Fruit fly (Drosophila melanogaster): ENCODE measurements around the gene ND-B14.5B.
A peak's percentile ranks its signal among the peaks of the same experiment; 100 is the strongest.

Gene ND-B14.5B

DNA sequence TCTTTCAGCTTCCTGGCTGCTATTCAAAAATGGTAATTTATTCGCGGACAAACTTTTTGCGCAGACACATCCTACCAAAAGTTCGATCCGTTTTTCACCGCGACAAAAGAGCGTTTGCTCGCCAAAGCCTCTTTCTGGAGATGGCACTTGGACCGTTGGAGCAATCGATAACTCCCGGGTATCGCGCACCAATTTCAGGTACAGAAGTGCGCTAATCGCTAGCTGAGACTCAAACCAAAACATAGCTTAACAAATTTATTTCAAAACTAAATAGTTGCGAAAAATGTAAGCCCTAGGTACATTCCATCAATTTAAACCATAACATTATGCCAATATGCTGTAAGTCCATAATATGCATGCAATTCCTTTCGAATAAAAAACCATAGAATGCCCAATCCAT lies 939 bp downstream of the ND-B14.5B start, which contains the start of gene toc (continued):
- TF ChIP-seq wek (GFP tag; optimal IDR thresholded peaks at IDR 0.05) (no peak), ranshi (GFP tag; IDR thresholded peaks at IDR 0.05) (no peak), CG30403 (GFP tag; optimal IDR thresholded peaks at IDR 0.05) (no peak), Ada2b (GFP tag; IDR thresholded peaks at IDR 0.05) (no peak), MESR4 (GFP tag; optimal IDR thresholded peaks at IDR 0.05) (peak; percentile 29), luna (GFP tag; optimal IDR thresholded peaks at IDR 0.05) (no peak), exex (tag; optimal IDR thresholded peaks at IDR 0.05) (peak; percentile 20), CG17186 (GFP tag; optimal IDR thresholded peaks at IDR 0.05) (peak; percentile 97), kay (GFP tag; optimal IDR thresholded peaks at IDR 0.05) (no peak), ssp (GFP tag; IDR thresholded peaks at IDR 0.05) (no peak), ham (GFP tag; IDR thresholded peaks at IDR 0.05) (no peak), NFAT (GFP tag; IDR thresholded peaks at IDR 0.05) (no peak; the same call in 1 of the 2 replicates), ac (GFP tag; optimal IDR thresholded peaks at IDR 0.05) (no peak), CG17802 (tag; optimal IDR thresholded peaks at IDR 0.05) (no peak), CG13894 (tag; optimal IDR thresholded peaks at IDR 0.05) (peak; percentile 5), CG7928 (GFP tag; optimal IDR thresholded peaks at IDR 0.05) (no peak), eyg (GFP tag; optimal IDR thresholded peaks at IDR 0.05) (no peak), CG3065 (GFP tag; optimal IDR thresholded peaks at IDR 0.05) (no peak), Hmr (GFP tag; optimal IDR thresholded peaks at IDR 0.05) (peak; percentile 47), Lpt (GFP tag; optimal IDR thresholded peaks at IDR 0.05) (no peak), sr (GFP tag; IDR thresholded peaks at IDR 0.05) (no peak), maf-S (GFP tag; optimal IDR thresholded peaks at IDR 0.05) (no peak), Deaf1 (tag; optimal IDR thresholded peaks at IDR 0.05) (no peak), CG10267 (tag; optimal IDR thresholded peaks at IDR 0.05) (peak; percentile 12), tna (GFP tag; IDR thresholded peaks at IDR 0.05; ENCODE audit: partially characterized antibody) (peak; percentile 86), CG10462 (GFP tag; optimal IDR thresholded peaks at IDR 0.05) (no peak), psq (GFP tag; optimal IDR thresholded peaks at IDR 0.05) (no peak), twi (tag; optimal IDR thresholded peaks at IDR 0.05) (no peak), Elba2 (GFP tag; optimal IDR thresholded peaks at IDR 0.05) (no peak), grn (GFP tag; optimal IDR thresholded peaks at IDR 0.05) (no peak), Oaz (GFP tag; IDR thresholded peaks at IDR 0.05) (no peak), CG12391 (tag; optimal IDR thresholded peaks at IDR 0.05) (peak; percentile 21), CG10565 (GFP tag; optimal IDR thresholded peaks at IDR 0.05) (no peak), CG4707 (GFP tag; optimal IDR thresholded peaks at IDR 0.05) (no peak), unc-4 (GFP tag; IDR thresholded peaks at IDR 0.05; ENCODE audit: partially characterized antibody) (peak; percentile 85), gsb-n (tag; optimal IDR thresholded peaks at IDR 0.05) (no peak), Usf (GFP tag; optimal IDR thresholded peaks at IDR 0.05) (no peak), lab (GFP tag; optimal IDR thresholded peaks at IDR 0.05) (no peak), zen2 (GFP tag; IDR thresholded peaks at IDR 0.05; ENCODE audit: partially characterized antibody) (peak; percentile 84), CrebB (tag; optimal IDR thresholded peaks at IDR 0.05) (peak; percentile 39), Awh (GFP tag; IDR thresholded peaks at IDR 0.05) (no peak), Eip74EF (GFP tag; optimal IDR thresholded peaks at IDR 0.05) (no peak), CG12769 (tag; optimal IDR thresholded peaks at IDR 0.05) (peak; percentile 25), CG17568 (GFP tag; optimal IDR thresholded peaks at IDR 0.05) (no peak), CG15073 (GFP tag; optimal IDR thresholded peaks at IDR 0.05) (no peak), Sox100B (GFP tag; optimal IDR thresholded peaks at IDR 0.05) (no peak), CG16815 (GFP tag; optimal IDR thresholded peaks at IDR 0.05) (no peak), ken (GFP tag; IDR thresholded peaks at IDR 0.05) (no peak; the same call in 2 of the 3 replicates), CG17385 (GFP tag; optimal IDR thresholded peaks at IDR 0.05) (no peak), ash1 (GFP tag; optimal IDR thresholded peaks at IDR 0.05) (no peak), CG4854 (GFP tag; optimal IDR thresholded peaks at IDR 0.05) (no peak)

All from whole organism, embryonic.